Fruit fly (Drosophila melanogaster): Measurements from ENCODE around the gene Acbp1.

DNA sequence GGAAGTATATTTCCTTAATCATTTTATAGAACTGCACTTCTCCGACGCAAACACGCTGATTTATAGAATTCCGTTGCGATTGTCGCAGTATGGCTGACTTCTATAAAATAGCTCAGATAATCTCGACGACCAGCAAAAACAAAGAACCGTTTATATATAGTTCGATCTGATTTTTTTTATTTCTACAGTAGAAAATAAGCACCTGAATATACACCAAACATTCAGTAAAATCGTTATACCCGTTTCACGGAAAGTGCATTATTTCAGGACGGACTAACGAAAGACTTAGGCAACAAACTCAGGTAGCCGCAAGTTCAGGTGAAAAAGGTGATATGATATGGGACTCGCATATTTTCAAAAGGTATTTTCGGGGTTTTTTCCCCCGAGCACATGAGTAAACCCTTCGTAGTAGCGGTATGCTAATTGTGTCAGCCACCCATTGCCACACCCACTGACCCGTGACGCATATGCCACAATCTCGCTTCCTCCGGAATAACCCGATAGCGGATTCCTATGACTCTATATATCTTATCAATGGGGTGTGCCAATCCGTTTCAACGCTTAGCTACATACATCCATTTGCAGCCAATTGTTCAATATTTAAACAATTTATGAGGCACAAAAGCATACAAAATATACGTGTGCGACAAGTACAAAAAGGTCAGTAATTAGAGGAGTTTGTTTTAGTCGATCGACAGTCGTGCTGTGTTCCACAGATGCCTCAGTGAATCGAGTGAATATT is 17.0 kb downstream of the Acbp1 start, which contains the start of the genes CG42763 and CG43394:
- TF ChIP-seq lola (GFP tag; optimal IDR thresholded peaks at IDR 0.05) (no peak), h (GFP tag; optimal IDR thresholded peaks at IDR 0.05) (no peak), psq (GFP tag; optimal IDR thresholded peaks at IDR 0.05) (no peak), Hr83 (GFP tag; optimal IDR thresholded peaks at IDR 0.05; ENCODE audit: poor library complexity, severe bottlenecking) (no peak), usp (GFP tag; optimal IDR thresholded peaks at IDR 0.05) (no peak), fru (GFP tag; optimal IDR thresholded peaks at IDR 0.05) (no peak), Hr78 (GFP tag; optimal IDR thresholded peaks at IDR 0.05) (no peak), HLH106 (tag; optimal IDR thresholded peaks at IDR 0.05) (no peak)

Measured in whole organism, wandering third instar larva.